Fruit fly (Drosophila melanogaster): ENCODE measurements around the gene ND-13B.

ND-13B gene

DNA sequence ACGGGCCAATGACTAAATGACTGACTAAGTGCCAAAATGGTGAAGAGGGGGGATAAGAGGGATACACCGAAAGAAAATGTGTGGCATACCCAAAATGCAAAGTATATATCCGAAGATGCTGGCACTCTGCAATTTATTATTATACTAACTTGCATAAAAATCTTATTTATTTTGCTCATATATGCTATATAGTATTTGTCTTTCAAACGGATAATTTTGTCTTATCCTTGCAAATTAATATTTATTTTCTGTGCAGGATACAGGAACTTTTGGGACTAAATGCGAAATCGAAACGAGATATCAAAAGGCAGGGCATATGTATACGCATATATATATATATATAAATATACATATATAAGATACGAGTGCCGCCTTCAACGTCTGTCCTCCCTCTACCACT lies 17.4 kb upstream of the ND-13B start:
- TF ChIP-seq Gug (GFP tag; IDR thresholded peaks at IDR 0.05) (no peak), CG15336 (GFP tag; IDR thresholded peaks at IDR 0.05) (no peak), CG6792 (GFP tag; optimal IDR thresholded peaks at IDR 0.05) (peak; percentile 76), Hr4 (GFP tag; optimal IDR thresholded peaks at IDR 0.05) (no peak), svp (GFP tag) (peak; percentile 86), CG31627 (GFP tag; optimal IDR thresholded peaks at IDR 0.05) (peak; percentile 57), CG6808 (GFP tag; optimal IDR thresholded peaks at IDR 0.05) (peak; percentile 44), CG34406 (GFP tag; optimal IDR thresholded peaks at IDR 0.05) (peak; percentile 75), CG1621 (tag; optimal IDR thresholded peaks at IDR 0.05) (peak; percentile 39), Smox (GFP tag; optimal IDR thresholded peaks at IDR 0.05) (peak; percentile 72), CG8632 (GFP tag; optimal IDR thresholded peaks at IDR 0.05) (peak; percentile 74), fkh (GFP tag; optimal IDR thresholded peaks at IDR 0.05) (no peak), CG10631 (GFP tag; optimal IDR thresholded peaks at IDR 0.05) (peak; percentile 66), CG6854 (GFP tag; optimal IDR thresholded peaks at IDR 0.05) (no peak), CG6276 (GFP tag; optimal IDR thresholded peaks at IDR 0.05) (no peak), lz (GFP tag; optimal IDR thresholded peaks at IDR 0.05) (peak; percentile 73), CG9139 (GFP tag; optimal IDR thresholded peaks at IDR 0.05) (no peak), esn (GFP tag; optimal IDR thresholded peaks at IDR 0.05) (peak; percentile 83), CG8119 (GFP tag; IDR thresholded peaks at IDR 0.05) (0 out of 3 replicates have a peak, but pooled peaks have one; percentile 34), Ets96B (tag; optimal IDR thresholded peaks at IDR 0.05) (peak; percentile 70), OdsH (GFP tag; optimal IDR thresholded peaks at IDR 0.05) (peak; percentile 73), dac (GFP tag; optimal IDR thresholded peaks at IDR 0.05) (no peak), CG32006 (GFP tag; optimal IDR thresholded peaks at IDR 0.05) (no peak), pdm3 (GFP tag; optimal IDR thresholded peaks at IDR 0.05) (peak; percentile 68), cyc (GFP tag; optimal IDR thresholded peaks at IDR 0.05) (peak; percentile 59), fd59A (GFP tag; optimal IDR thresholded peaks at IDR 0.05) (peak; percentile 49), CG4318 (GFP tag; optimal IDR thresholded peaks at IDR 0.05) (no peak), CG8319 (GFP tag; optimal IDR thresholded peaks at IDR 0.05) (peak; percentile 64), Ets21C (GFP tag; optimal IDR thresholded peaks at IDR 0.05) (peak; percentile 44), Eip75B (GFP tag; optimal IDR thresholded peaks at IDR 0.05) (peak; percentile 58), CG16779 (tag; optimal IDR thresholded peaks at IDR 0.05) (no peak), Eip78C (GFP tag) (peak; percentile 91), Hr38 (GFP tag; optimal IDR thresholded peaks at IDR 0.05) (no peak), Blimp-1 (GFP tag; optimal IDR thresholded peaks at IDR 0.05) (peak; percentile 16), Met (GFP tag; optimal IDR thresholded peaks at IDR 0.05) (peak; percentile 74), spab (GFP tag; optimal IDR thresholded peaks at IDR 0.05) (peak; percentile 59), CG7368 (GFP tag; optimal IDR thresholded peaks at IDR 0.05) (peak; percentile 51), CG11762 (GFP tag; optimal IDR thresholded peaks at IDR 0.05; ENCODE audit: insufficient read depth) (peak; percentile 36), eg (GFP tag; IDR thresholded peaks at IDR 0.05) (no peak), CG11294 (GFP tag; IDR thresholded peaks at IDR 0.05) (no peak), Eip93F (GFP tag; optimal IDR thresholded peaks at IDR 0.05) (no peak), achi (GFP tag; optimal IDR thresholded peaks at IDR 0.05) (peak; percentile 68), CG11902 (GFP tag; optimal IDR thresholded peaks at IDR 0.05) (peak; percentile 67), fd85E (GFP tag; optimal IDR thresholded peaks at IDR 0.05) (no peak), CG3032 (tag; optimal IDR thresholded peaks at IDR 0.05) (peak; percentile 73), Lpt (GFP tag; optimal IDR thresholded peaks at IDR 0.05) (no peak), Hr39 (GFP tag; optimal IDR thresholded peaks at IDR 0.05) (peak; percentile 47), Sox14 (GFP tag; optimal IDR thresholded peaks at IDR 0.05) (peak; percentile 45), Sox15 (GFP tag; optimal IDR thresholded peaks at IDR 0.05) (peak; percentile 60), CG6163 (GFP tag; IDR thresholded peaks at IDR 0.05) (peak; percentile 50; the same call in 2 of the 3 replicates), dsx (GFP tag; optimal IDR thresholded peaks at IDR 0.05; ENCODE audit: poor library complexity, severe bottlenecking) (peak; percentile 58), ss (GFP tag; optimal IDR thresholded peaks at IDR 0.05) (peak in 1 of 2 experiments; percentile 73)

Measured in whole organism, prepupa.